Worm (Caenorhabditis elegans) whole organism, mixed stage, embryonic: Measurements from ENCODE around the gene mccc-2.

Source experiments
- blmp-1 ChIP-seq: fragments of 150-350 bp; optimal IDR thresholded peaks from 2 replicates; lab custom pipeline; 2014; ENCODE audit warnings: missing biosample characterization, missing genetic modification characterization
- elt-1 ChIP-seq: sonication (generic microtip); optimal IDR thresholded peaks from 2 replicates; lab custom pipeline; 2017; ENCODE audit warnings: missing genetic modification characterization, mild to moderate bottlenecking, missing compliant biosample characterization, antibody characterized with exemption, moderate library complexity, borderline replicate concordance; ENCODE audit not compliant: insufficient read depth
- elt-3 ChIP-seq: fragments of 150-350 bp; optimal IDR thresholded peaks from 2 replicates; lab custom pipeline; 2014; ENCODE audit warnings: missing biosample characterization, missing genetic modification characterization
- lsy-2 ChIP-seq: fragments of 150-350 bp; optimal IDR thresholded peaks from 2 replicates; lab custom pipeline; 2014; ENCODE audit warnings: missing biosample characterization, missing genetic modification characterization
- nhr-237 ChIP-seq: fragments of 150-350 bp; optimal IDR thresholded peaks from 2 replicates; lab custom pipeline; 2014; ENCODE audit warnings: missing biosample characterization, missing genetic modification characterization
- nhr-28 ChIP-seq: fragments of 150-350 bp; optimal IDR thresholded peaks from 2 replicates; lab custom pipeline; 2014; ENCODE audit warnings: missing biosample characterization, missing genetic modification characterization
- nhr-76 ChIP-seq: sonication (generic microtip); optimal IDR thresholded peaks from 2 replicates; lab custom pipeline; 2017; ENCODE audit warnings: missing biosample characterization, missing genetic modification characterization
- sptf-1 ChIP-seq: sonication (generic microtip); optimal IDR thresholded peaks from 2 replicates; lab custom pipeline; 2017; ENCODE audit warnings: mild to moderate bottlenecking, missing genetic modification characterization, moderate library complexity, missing compliant biosample characterization
- ztf-11 ChIP-seq: fragments of 150-350 bp; optimal IDR thresholded peaks from 2 replicates; lab custom pipeline; 2014; ENCODE audit warnings: missing biosample characterization, missing genetic modification characterization

ce11 chrIII:9050600-9050999, 38.6 kb downstream of the mccc-2 start, which contains the start of gene ikke-1:
- TF ChIP-seq ztf-11: no peak
- no peak for TF ChIP-seq nhr-28 (tag; lab: Kevin White, UChicago)
- TF ChIP-seq elt-1 (tag; lab: Kevin White, UChicago): no peak
- no peak for TF ChIP-seq nhr-237 (tag; lab: Kevin White, UChicago)
- TF ChIP-seq nhr-76: no peak
- TF ChIP-seq blmp-1 (tag; lab: Kevin White, UChicago): no peak
- no peak for TF ChIP-seq elt-3 (tag; lab: Kevin White, UChicago)
- no peak for TF ChIP-seq lsy-2 (tag; lab: Kevin White, UChicago)
- no peak for TF ChIP-seq sptf-1
